Worm (Caenorhabditis elegans) whole organism, L4 larva: ENCODE measurements around the gene F01D5.3.

Source experiments
- F10B5.3 ChIP-seq: sonication (generic microtip); optimal IDR thresholded peaks from 2 replicates; lab custom pipeline; 2016; ENCODE audit warnings: mild to moderate bottlenecking, missing genetic modification characterization, missing compliant biosample characterization
- F44E2.7 ChIP-seq: fragments of 200-800 bp; sonication (Bioruptor generic); IDR thresholded peaks from 2 replicates; pipeline ENCODE4 v2.1.2; 2022; ENCODE audit warnings: missing genetic modification characterization, missing compliant biosample characterization
- R02D3.7 ChIP-seq: fragments of 150-350 bp; sonication (generic microtip); optimal IDR thresholded peaks from 3 replicates; lab custom pipeline; 2014; ENCODE audit warnings: missing biosample characterization, missing genetic modification characterization
- T26A8.4 ChIP-seq: fragments of 200-800 bp; sonication (Bioruptor generic); IDR thresholded peaks from 2 replicates; pipeline ENCODE4 v1.3.6; 2022; ENCODE audit warnings: missing genetic modification characterization, missing compliant biosample characterization
- Y105C5A.15 ChIP-seq: fragments of 200-800 bp; sonication (Bioruptor generic); IDR thresholded peaks from 2 replicates; pipeline ENCODE4 v1.3.6; 2022; ENCODE audit warnings: missing genetic modification characterization, missing compliant biosample characterization
- aha-1 ChIP-seq: fragments of 150-350 bp; peaks from one replicate; lab custom pipeline; 2014; ENCODE audit warnings: missing biosample characterization, missing genetic modification characterization
- arid-1 ChIP-seq: fragments of 200-800 bp; sonication (Bioruptor generic); conservative IDR thresholded peaks from 2 replicates; pipeline ENCODE4 v1.3.6; 2022; ENCODE audit warnings: missing genetic modification reagents, missing genetic modification characterization, missing compliant biosample characterization
- ceh-20 ChIP-seq: fragments of 200-800 bp; sonication (Bioruptor generic); IDR thresholded peaks from 2 replicates; pipeline ENCODE4 v1.3.6; 2022; ENCODE audit warnings: missing genetic modification reagents, missing genetic modification characterization, missing compliant biosample characterization
- ceh-32 ChIP-seq: sonication (generic microtip); optimal IDR thresholded peaks from 2 replicates; lab custom pipeline; 2016; ENCODE audit warnings: mild to moderate bottlenecking, missing genetic modification characterization, missing compliant biosample characterization; ENCODE audit not compliant: poor library complexity
- ceh-44 ChIP-seq: fragments of 200-800 bp; sonication (Bioruptor generic); IDR thresholded peaks from 2 replicates; pipeline ENCODE4 v1.3.6; 2022; ENCODE audit warnings: missing genetic modification reagents, missing genetic modification characterization, missing compliant biosample characterization
- ceh-82 ChIP-seq: sonication (generic microtip); optimal IDR thresholded peaks from 2 replicates; lab custom pipeline; 2017; ENCODE audit warnings: missing biosample characterization, missing genetic modification characterization
- daf-12 ChIP-seq: fragments of 150-350 bp; optimal IDR thresholded peaks from 2 replicates; lab custom pipeline; 2014; ENCODE audit warnings: missing biosample characterization, missing genetic modification reagents, missing genetic modification characterization
- daf-16 ChIP-seq, 3 experiments: sonication (generic microtip); optimal IDR thresholded peaks; 2 replicates each; lab custom pipeline; 2016 to 2017; ENCODE audit warnings: missing genetic modification characterization in 3 of 3, missing genetic modification reagents in 3 of 3, mild to moderate bottlenecking in 2 of 3, missing compliant biosample characterization in 2 of 3, missing biosample characterization in 1 of 3, moderate library complexity in 1 of 3
- dmd-6 ChIP-seq: fragments of 200-800 bp; sonication (Bioruptor generic); IDR thresholded peaks from 2 replicates; pipeline ENCODE4 v1.3.6; 2022; ENCODE audit warnings: missing genetic modification reagents, missing genetic modification characterization, missing compliant biosample characterization
- dve-1 ChIP-seq: sonication (generic microtip); optimal IDR thresholded peaks from 2 replicates; lab custom pipeline; 2017; ENCODE audit warnings: antibody characterized with exemption, mild to moderate bottlenecking, missing genetic modification characterization, missing compliant biosample characterization; ENCODE audit not compliant: insufficient read depth
- egl-43 ChIP-seq: fragments of 200-800 bp; sonication (Bioruptor generic); IDR thresholded peaks from 2 replicates; pipeline ENCODE4 v1.3.6; 2022; ENCODE audit warnings: missing genetic modification reagents, missing genetic modification characterization, missing compliant biosample characterization
- fkh-10 ChIP-seq: fragments of 150-350 bp; optimal IDR thresholded peaks from 2 replicates; lab custom pipeline; 2014; ENCODE audit warnings: missing biosample characterization, missing genetic modification reagents, missing genetic modification characterization
- gei-8 ChIP-seq: fragments of 200-800 bp; sonication (Bioruptor generic); optimal IDR thresholded peaks from 2 replicates; lab custom pipeline; 2018; ENCODE audit warnings: mild to moderate bottlenecking, missing genetic modification characterization, missing compliant biosample characterization
- hif-1 ChIP-seq, 2 experiments: sonication (generic microtip); optimal IDR thresholded peaks; 2 replicates each; lab custom pipeline; 2016 to 2017; ENCODE audit warnings: missing compliant biosample characterization in 2 of 2, missing genetic modification characterization in 2 of 2, missing genetic modification reagents in 2 of 2, missing genotype in 2 of 2, mild to moderate bottlenecking in 1 of 2
- hlh-11 ChIP-seq: fragments of 200-800 bp; sonication (Bioruptor generic); optimal IDR thresholded peaks from 2 replicates; lab custom pipeline; 2018; ENCODE audit warnings: mild to moderate bottlenecking, missing genetic modification characterization, missing compliant biosample characterization
- hlh-30 ChIP-seq: sonication (generic microtip); optimal IDR thresholded peaks from 2 replicates; lab custom pipeline; 2017; ENCODE audit warnings: antibody characterized with exemption, mild to moderate bottlenecking, missing genetic modification characterization, missing compliant biosample characterization; ENCODE audit not compliant: insufficient read depth
- jun-1 ChIP-seq: fragments of 150-350 bp; optimal IDR thresholded peaks from 2 replicates; lab custom pipeline; 2014; ENCODE audit warnings: missing biosample characterization, missing genetic modification reagents, missing genetic modification characterization
- lim-7 ChIP-seq: fragments of 200-800 bp; sonication (Bioruptor generic); IDR thresholded peaks from 2 replicates; pipeline ENCODE4 v1.3.6; 2022; ENCODE audit warnings: missing genetic modification characterization, missing compliant biosample characterization
- lin-38 ChIP-seq: fragments of 200-800 bp; sonication (Bioruptor generic); IDR thresholded peaks from 2 replicates; pipeline ENCODE4 v1.3.6; 2022; ENCODE audit warnings: missing genetic modification reagents, missing genetic modification characterization, missing compliant biosample characterization
- lir-3 ChIP-seq: sonication (generic microtip); optimal IDR thresholded peaks from 2 replicates; lab custom pipeline; 2016; ENCODE audit warnings: mild to moderate bottlenecking, missing genetic modification characterization, missing compliant biosample characterization
- lsy-2 ChIP-seq, 2 experiments: fragments of 150-350 bp in 1 of 2; sonication (generic microtip) in 1 of 2; optimal IDR thresholded peaks; 2 replicates each; lab custom pipeline; 2014 to 2017; ENCODE audit warnings: missing biosample characterization in 2 of 2, missing genetic modification characterization in 2 of 2
- madf-5 ChIP-seq, 2 experiments: fragments of 200-800 bp; sonication (Bioruptor generic); IDR thresholded peaks; 2 replicates each; pipeline ENCODE4 v1.3.6; 2022; ENCODE audit warnings: missing compliant biosample characterization in 2 of 2, missing genetic modification characterization in 2 of 2
- madf-9 ChIP-seq: fragments of 200-800 bp; sonication (Bioruptor generic); conservative IDR thresholded peaks from 2 replicates; pipeline ENCODE4 v1.3.6; 2022; ENCODE audit warnings: missing genetic modification reagents, missing genetic modification characterization, missing compliant biosample characterization
- mdl-1 ChIP-seq, 2 experiments: fragments of 150-350 bp in 1 of 2; sonication (generic microtip) in 1 of 2; optimal IDR thresholded peaks; 2 replicates each; lab custom pipeline; 2014 to 2017; ENCODE audit warnings: missing biosample characterization in 2 of 2, missing genetic modification characterization in 2 of 2
- mdt-29 ChIP-seq: fragments of 200-800 bp; sonication (Bioruptor generic); IDR thresholded peaks from 2 replicates; pipeline ENCODE4 v1.3.6; 2022; ENCODE audit warnings: missing genetic modification reagents, missing genetic modification characterization, missing compliant biosample characterization
- mes-2 ChIP-seq: sonication (generic microtip); optimal IDR thresholded peaks from 2 replicates; lab custom pipeline; 2016; ENCODE audit warnings: missing genotype, mild to moderate bottlenecking, missing genetic modification characterization, missing compliant biosample characterization; ENCODE audit not compliant: poor library complexity, severe bottlenecking
- nhr-111 ChIP-seq: fragments of 200-800 bp; sonication (Bioruptor generic); optimal IDR thresholded peaks from 2 replicates; lab custom pipeline; 2018; ENCODE audit warnings: mild to moderate bottlenecking, missing genetic modification characterization, missing compliant biosample characterization
- nhr-237 ChIP-seq: sonication (generic microtip); optimal IDR thresholded peaks from 2 replicates; lab custom pipeline; 2017; ENCODE audit warnings: missing biosample characterization, missing genetic modification characterization
- nhr-41 ChIP-seq: fragments of 200-800 bp; sonication (Bioruptor generic); IDR thresholded peaks from 2 replicates; pipeline ENCODE4 v1.3.6; 2022; ENCODE audit warnings: missing genetic modification reagents, missing genetic modification characterization, missing compliant biosample characterization
- nhr-42 ChIP-seq: fragments of 200-800 bp; sonication (Bioruptor generic); IDR thresholded peaks from 2 replicates; pipeline ENCODE4 v1.3.6; 2022; ENCODE audit warnings: missing genetic modification characterization, missing compliant biosample characterization
- nhr-76 ChIP-seq: fragments of 150-350 bp; optimal IDR thresholded peaks from 2 replicates; lab custom pipeline; 2014; ENCODE audit warnings: missing biosample characterization, missing genetic modification characterization
- pha-4 ChIP-seq, 2 experiments: fragments of 150-350 bp in 1 of 2; fragments of 200-800 bp in 1 of 2; sonication (Bioruptor generic) in 1 of 2; IDR thresholded peaks in 1 of 2; optimal IDR thresholded peaks in 1 of 2; 2 replicates each; pipeline versions ENCODE4 v1.3.6 to Lab custom; 2014 to 2022; ENCODE audit warnings: missing genetic modification characterization in 2 of 2, missing genetic modification reagents in 2 of 2, missing biosample characterization in 1 of 2, missing compliant biosample characterization in 1 of 2
- pqm-1 ChIP-seq: sonication (generic microtip); optimal IDR thresholded peaks from 2 replicates; lab custom pipeline; 2017; ENCODE audit warnings: missing biosample characterization, missing genetic modification characterization
- skn-1 ChIP-seq: fragments of 150-350 bp; optimal IDR thresholded peaks from 2 replicates; lab custom pipeline; 2014; ENCODE audit warnings: missing biosample characterization, missing genetic modification characterization
- spr-1 ChIP-seq: sonication (generic microtip); optimal IDR thresholded peaks from 2 replicates; lab custom pipeline; 2016; ENCODE audit warnings: mild to moderate bottlenecking, missing genetic modification characterization, missing compliant biosample characterization
- tag-97 ChIP-seq: fragments of 200-800 bp; sonication (Bioruptor generic); IDR thresholded peaks from 2 replicates; pipeline ENCODE4 v1.3.6; 2022; ENCODE audit warnings: missing genetic modification characterization, missing compliant biosample characterization
- tra-1 ChIP-seq: fragments of 200-800 bp; sonication (Bioruptor generic); IDR thresholded peaks from 2 replicates; pipeline ENCODE4 v1.3.6; 2022; ENCODE audit warnings: missing genetic modification reagents, missing genetic modification characterization, missing compliant biosample characterization
- vab-7 ChIP-seq: fragments of 200-800 bp; sonication (Bioruptor generic); IDR thresholded peaks from 2 replicates; pipeline ENCODE4 v1.3.6; 2022; ENCODE audit warnings: missing genetic modification reagents, missing genetic modification characterization, missing compliant biosample characterization
- zag-1 ChIP-seq: fragments of 150-350 bp; optimal IDR thresholded peaks from 2 replicates; lab custom pipeline; 2014; ENCODE audit warnings: missing biosample characterization, missing genetic modification characterization
- zip-2 ChIP-seq: fragments of 150-350 bp; optimal IDR thresholded peaks from 2 replicates; lab custom pipeline; 2014; ENCODE audit warnings: missing biosample characterization, missing genetic modification characterization

The F01D5.3 gene

DNA sequence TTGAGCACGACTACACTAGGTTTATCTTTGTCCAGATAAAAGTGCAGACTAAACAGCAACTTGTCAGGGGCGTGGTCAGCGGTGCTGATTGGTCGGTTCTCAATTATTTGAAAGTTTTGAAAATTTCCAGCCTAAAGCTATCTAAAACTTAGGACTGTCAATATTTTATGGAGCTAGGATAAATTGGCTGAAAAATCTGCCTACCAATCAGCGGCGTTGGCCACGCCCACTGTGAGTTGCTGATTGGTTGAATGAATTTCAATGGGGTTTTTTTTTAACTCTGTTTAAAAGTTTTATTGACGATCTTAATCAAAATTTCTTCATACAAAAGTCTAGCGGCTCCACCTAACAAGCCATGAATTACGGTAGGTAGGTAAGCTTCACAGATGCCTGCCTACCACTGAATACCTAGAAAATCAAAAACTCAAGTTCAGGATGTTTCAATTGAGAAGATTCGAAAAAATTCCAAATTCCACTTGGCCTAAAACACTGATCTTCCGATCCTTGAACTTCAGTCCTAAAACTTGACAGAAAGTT is 46.1 kb upstream of the F01D5.3 start:
- TF ChIP-seq arid-1: no peak
- TF ChIP-seq aha-1 (tag; lab: Kevin White, UChicago): peak; percentile 50
- TF ChIP-seq, all 104 proteins: peak for 1

DNA sequence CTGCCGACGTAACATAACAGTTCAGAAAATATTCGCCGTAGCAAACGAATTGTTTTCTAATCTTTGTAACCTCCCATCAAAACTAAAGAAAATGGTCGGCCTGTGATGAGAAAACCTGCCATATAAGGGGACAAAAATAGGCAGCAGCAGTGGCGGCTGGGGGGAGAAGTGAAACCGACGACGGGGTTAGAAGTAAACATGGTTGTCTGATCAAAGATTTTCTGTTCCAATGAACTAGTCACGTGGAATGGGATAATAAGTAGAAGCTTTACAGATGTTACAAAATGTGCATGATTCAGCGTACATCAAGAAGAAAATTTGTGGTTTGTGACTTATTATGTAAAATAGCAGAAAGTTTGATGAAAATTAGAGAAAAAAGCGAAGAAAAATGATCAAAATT is 45.3 kb upstream of the F01D5.3 start:
- no peak for TF ChIP-seq lsy-2 (tag; optimal IDR thresholded peaks at IDR 0.05; lab: Kevin White, UChicago)
- no peak for TF ChIP-seq lin-38
- TF ChIP-seq dmd-6 (GFP tag; lab: Robert Waterston, UW): peak; percentile 30
- peak; percentile 30 for TF ChIP-seq hlh-30 (tag; lab: Kevin White, UChicago)
- TF ChIP-seq daf-16 (GFP tag; optimal IDR thresholded peaks at IDR 0.05; lab: Kevin White, UChicago): no peak
- peak; percentile 71 for TF ChIP-seq daf-16 (tag; optimal IDR thresholded peaks at IDR 0.05; lab: Kevin White, UChicago)
- peak in 1 of 2 experiments; percentile 23 for TF ChIP-seq mdl-1 (tag; optimal IDR thresholded peaks at IDR 0.05; lab: Kevin White, UChicago)
- TF ChIP-seq dve-1: peak; percentile 30
- TF ChIP-seq hlh-11 (tag; lab: Kevin White, UChicago): peak; percentile 36
- TF ChIP-seq ceh-44 (GFP tag; lab: Robert Waterston, UW): no peak
- TF ChIP-seq nhr-42: 0 out of 2 replicates have a peak, but pooled peaks have one; percentile 14

DNA sequence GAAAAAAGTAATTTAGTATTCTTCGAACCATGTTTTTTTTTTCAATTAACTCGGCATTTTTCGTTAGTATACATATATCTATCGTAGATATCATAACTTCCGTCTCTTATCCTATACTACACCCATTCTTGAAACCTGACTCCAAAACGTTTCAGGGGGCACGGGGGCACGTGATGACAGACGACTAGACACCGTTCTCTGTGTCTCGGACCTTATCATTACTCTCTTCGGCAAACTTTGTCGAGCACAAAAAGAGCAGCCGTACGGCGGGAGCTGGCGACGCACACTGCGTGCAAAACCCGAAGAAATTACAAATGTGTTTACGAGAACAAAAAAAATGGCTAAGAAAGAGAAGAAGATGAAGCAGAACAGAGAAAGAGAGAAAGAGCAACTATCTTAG is 44.3 kb upstream of the F01D5.3 start:
- TF ChIP-seq ceh-20: no peak
- TF ChIP-seq spr-1 (tag; lab: Kevin White, UChicago): peak; percentile 20
- no peak for TF ChIP-seq zip-2
- peak; percentile 72 to 97 for TF ChIP-seq hif-1 (tag; optimal IDR thresholded peaks at IDR 0.05; lab: Kevin White, UChicago)
- no peak for TF ChIP-seq Y105C5A.15 (GFP tag; lab: Robert Waterston, UW)
- TF ChIP-seq R02D3.7 (tag; lab: Kevin White, UChicago): no peak
- no peak for TF ChIP-seq egl-43 (GFP tag; lab: Robert Waterston, UW)
- peak; percentile 94 for TF ChIP-seq dmd-6 (GFP tag; lab: Robert Waterston, UW)
- no peak for TF ChIP-seq daf-12 (tag; lab: Kevin White, UChicago)
- no peak for TF ChIP-seq F10B5.3 (tag; lab: Kevin White, UChicago)
- TF ChIP-seq hlh-11 (tag; lab: Kevin White, UChicago): peak; percentile 93
- TF ChIP-seq jun-1 (tag; lab: Kevin White, UChicago): peak; percentile 13
- no peak for TF ChIP-seq vab-7 (GFP tag; lab: Robert Waterston, UW)
- TF ChIP-seq lim-7 (GFP tag; lab: Robert Waterston, UW): no peak
- TF ChIP-seq pqm-1 (tag; lab: Kevin White, UChicago): no peak
- TF ChIP-seq tra-1: peak; percentile 72
- TF ChIP-seq madf-5 (GFP tag; IDR thresholded peaks at IDR 0.05; lab: Robert Waterston, UW): 0 out of 4 replicates have a peak, but pooled peaks of 1 of the 2 experiments have one; percentile 41
- peak in 1 of 2 experiments; percentile 40 for TF ChIP-seq daf-16 (GFP tag; optimal IDR thresholded peaks at IDR 0.05; lab: Kevin White, UChicago)
- TF ChIP-seq daf-16 (tag; optimal IDR thresholded peaks at IDR 0.05; lab: Kevin White, UChicago): peak; percentile 95
- no peak for TF ChIP-seq tag-97
- TF ChIP-seq T26A8.4 (GFP tag; lab: Robert Waterston, UW): no peak
- no peak for TF ChIP-seq mdt-29 (GFP tag; lab: Robert Waterston, UW)
- TF ChIP-seq skn-1 (tag; lab: Kevin White, UChicago): no peak
- TF ChIP-seq ceh-82 (tag; lab: Kevin White, UChicago): no peak
- peak; percentile 18 for TF ChIP-seq gei-8 (GFP tag; lab: Kevin White, UChicago)
- peak; percentile 71 for TF ChIP-seq fkh-10
- TF ChIP-seq nhr-111 (GFP tag; lab: Kevin White, UChicago): no peak
- no peak for TF ChIP-seq madf-9 (GFP tag; lab: Robert Waterston, UW)
- TF ChIP-seq pha-4 (GFP tag; IDR thresholded peaks at IDR 0.05; lab: Robert Waterston, UW): peak; percentile 57; the same call in 1 of the 2 replicates
- TF ChIP-seq pha-4 (tag; optimal IDR thresholded peaks at IDR 0.05; lab: Kevin White, UChicago): no peak
- no peak for TF ChIP-seq F44E2.7 (GFP tag; lab: Robert Waterston, UW)
- TF ChIP-seq nhr-76 (tag; lab: Kevin White, UChicago): no peak
- no peak for TF ChIP-seq lir-3
- no peak for TF ChIP-seq ceh-32 (tag; lab: Kevin White, UChicago)
- TF ChIP-seq zag-1 (tag; lab: Kevin White, UChicago): no peak
- no peak for TF ChIP-seq ceh-44 (GFP tag; lab: Robert Waterston, UW)
- no peak for TF ChIP-seq nhr-237
- peak; percentile 64 for TF ChIP-seq mes-2 (tag; lab: Kevin White, UChicago)
- no peak for TF ChIP-seq nhr-41 (GFP tag; lab: Robert Waterston, UW)
